Fruit fly (Drosophila melanogaster) whole organism, prepupa: ENCODE measurements around the gene pie.

ENCODE experiments used
- Blimp-1 ChIP-seq: fragments of 200-800 bp; sonication (Bioruptor generic); optimal IDR thresholded peaks from 3 replicates; lab custom pipeline; 2017; ENCODE audit warnings: missing biosample characterization, missing genetic modification characterization, mild to moderate bottlenecking, moderate library complexity, missing genetic modification reagents
- CG10631 ChIP-seq: fragments of 200-800 bp; sonication (Bioruptor generic); optimal IDR thresholded peaks from 2 replicates; lab custom pipeline; 2016; ENCODE audit warnings: missing biosample characterization, missing genetic modification characterization
- CG11294 ChIP-seq: fragments of 200-800 bp; sonication (Bioruptor generic); IDR thresholded peaks from 2 replicates; pipeline ENCODE4 v1.3.6; 2022; ENCODE audit warnings: missing biosample characterization, missing genetic modification characterization
- CG11762 ChIP-seq: fragments of 200-800 bp; sonication (Bioruptor generic); optimal IDR thresholded peaks from 3 replicates; lab custom pipeline; 2016; ENCODE audit warnings: missing biosample characterization, missing genetic modification characterization; ENCODE audit not compliant: insufficient read depth
- CG11902 ChIP-seq: fragments of 200-800 bp; sonication (Bioruptor generic); optimal IDR thresholded peaks from 3 replicates; lab custom pipeline; 2016; ENCODE audit warnings: missing biosample characterization, missing genetic modification characterization
- CG1621 ChIP-seq: fragments of 200-800 bp; sonication (Bioruptor generic); optimal IDR thresholded peaks from 3 replicates; lab custom pipeline; 2018; ENCODE audit warnings: missing biosample characterization, mild to moderate bottlenecking, missing genetic modification characterization
- CG16779 ChIP-seq: fragments of 200-800 bp; sonication (Bioruptor generic); optimal IDR thresholded peaks from 3 replicates; lab custom pipeline; 2017; ENCODE audit warnings: missing biosample characterization, mild to moderate bottlenecking, missing genetic modification characterization
- CG3032 ChIP-seq: fragments of 200-800 bp; optimal IDR thresholded peaks from 2 replicates; lab custom pipeline; 2019; ENCODE audit warnings: missing biosample characterization, mild to moderate bottlenecking, missing genetic modification characterization, moderate library complexity
- CG31627 ChIP-seq: fragments of 200-800 bp; sonication (Bioruptor generic); optimal IDR thresholded peaks from 3 replicates; lab custom pipeline; 2016; ENCODE audit warnings: missing biosample characterization, missing genetic modification characterization
- CG34406 ChIP-seq: fragments of 200-800 bp; sonication (Bioruptor generic); optimal IDR thresholded peaks from 3 replicates; lab custom pipeline; 2016; ENCODE audit warnings: missing biosample characterization, missing genetic modification characterization
- CG4318 ChIP-seq: fragments of 200-800 bp; sonication (Bioruptor generic); optimal IDR thresholded peaks from 3 replicates; lab custom pipeline; 2017; ENCODE audit warnings: missing biosample characterization, mild to moderate bottlenecking, missing genetic modification characterization
- CG6163 ChIP-seq: fragments of 200-800 bp; sonication (Bioruptor generic); IDR thresholded peaks from 3 replicates; pipeline ENCODE4 v1.3.6; 2022; ENCODE audit warnings: missing biosample characterization, missing genetic modification characterization
- CG6276 ChIP-seq: fragments of 200-800 bp; sonication (Bioruptor generic); optimal IDR thresholded peaks from 2 replicates; lab custom pipeline; 2017; ENCODE audit warnings: missing biosample characterization, mild to moderate bottlenecking, missing genetic modification characterization
- CG6792 ChIP-seq: fragments of 200-800 bp; sonication (Bioruptor generic); optimal IDR thresholded peaks from 3 replicates; lab custom pipeline; 2016; ENCODE audit warnings: missing biosample characterization, missing genetic modification characterization
- CG6808 ChIP-seq: fragments of 200-800 bp; sonication (Bioruptor generic); optimal IDR thresholded peaks from 3 replicates; lab custom pipeline; 2017; ENCODE audit warnings: missing biosample characterization, missing genetic modification characterization, mild to moderate bottlenecking, moderate library complexity, missing genetic modification reagents
- CG6854 ChIP-seq: fragments of 200-800 bp; sonication (Bioruptor generic); optimal IDR thresholded peaks from 2 replicates; lab custom pipeline; 2017; ENCODE audit warnings: missing biosample characterization, mild to moderate bottlenecking, missing genetic modification characterization
- CG8119 ChIP-seq: fragments of 200-800 bp; sonication (Bioruptor generic); IDR thresholded peaks from 3 replicates; pipeline ENCODE4 v1.3.6; 2022; ENCODE audit warnings: missing biosample characterization, missing genetic modification characterization
- CG8319 ChIP-seq: fragments of 200-800 bp; sonication (Bioruptor generic); optimal IDR thresholded peaks from 3 replicates; lab custom pipeline; 2016; ENCODE audit warnings: missing biosample characterization, missing genetic modification characterization
- CG8632 ChIP-seq: fragments of 200-800 bp; sonication (Bioruptor generic); optimal IDR thresholded peaks from 3 replicates; lab custom pipeline; 2016; ENCODE audit warnings: missing biosample characterization, missing genetic modification characterization
- CG9139 ChIP-seq: fragments of 200-800 bp; sonication (Bioruptor generic); optimal IDR thresholded peaks from 3 replicates; lab custom pipeline; 2017; ENCODE audit warnings: missing biosample characterization, mild to moderate bottlenecking, missing genetic modification characterization
- Eip75B ChIP-seq: fragments of 200-800 bp; sonication (Bioruptor generic); optimal IDR thresholded peaks from 3 replicates; lab custom pipeline; 2016; ENCODE audit warnings: missing biosample characterization, missing genetic modification characterization
- Eip78C ChIP-seq: fragments of 200-800 bp; sonication (Bioruptor generic); peaks from one replicate; lab custom pipeline; 2016; ENCODE audit warnings: missing biosample characterization, missing genetic modification characterization
- Eip93F ChIP-seq: fragments of 200-800 bp; sonication (Bioruptor generic); optimal IDR thresholded peaks from 2 replicates; lab custom pipeline; 2016; ENCODE audit warnings: missing biosample characterization, mild to moderate bottlenecking, missing genetic modification characterization
- Gug ChIP-seq: fragments of 200-800 bp; sonication (Bioruptor generic); IDR thresholded peaks from 2 replicates; pipeline ENCODE4 v1.3.6; 2022; ENCODE audit warnings: missing biosample characterization, missing genetic modification characterization
- Hr38 ChIP-seq: sonication (Bioruptor generic); optimal IDR thresholded peaks from 2 replicates; lab custom pipeline; 2016; ENCODE audit warnings: missing biosample characterization, missing genetic modification characterization
- Hr39 ChIP-seq: fragments of 200-800 bp; sonication (Bioruptor generic); optimal IDR thresholded peaks from 2 replicates; lab custom pipeline; 2016; ENCODE audit warnings: missing biosample characterization, missing genetic modification characterization
- Hr4 ChIP-seq: fragments of 200-800 bp; sonication (Bioruptor generic); optimal IDR thresholded peaks from 3 replicates; lab custom pipeline; 2016; ENCODE audit warnings: missing biosample characterization, missing genetic modification characterization
- Lpt ChIP-seq: fragments of 200-800 bp; sonication (Bioruptor generic); optimal IDR thresholded peaks from 3 replicates; lab custom pipeline; 2016; ENCODE audit warnings: missing biosample characterization, missing genetic modification characterization
- Met ChIP-seq: fragments of 200-800 bp; sonication (Bioruptor generic); optimal IDR thresholded peaks from 3 replicates; lab custom pipeline; 2016; ENCODE audit warnings: missing biosample characterization, missing genetic modification characterization
- OdsH ChIP-seq: fragments of 200-800 bp; sonication (Bioruptor generic); optimal IDR thresholded peaks from 3 replicates; lab custom pipeline; 2016; ENCODE audit warnings: missing biosample characterization, missing genetic modification characterization
- Smox ChIP-seq: fragments of 200-800 bp; sonication (Bioruptor generic); optimal IDR thresholded peaks from 3 replicates; lab custom pipeline; 2016; ENCODE audit warnings: missing biosample characterization, missing genetic modification characterization
- Sox102F ChIP-seq: fragments of 200-800 bp; sonication (Bioruptor generic); optimal IDR thresholded peaks from 2 replicates; lab custom pipeline; 2016; ENCODE audit warnings: missing biosample characterization, mild to moderate bottlenecking, missing genetic modification characterization
- Sox15 ChIP-seq: fragments of 200-800 bp; sonication (Bioruptor generic); optimal IDR thresholded peaks from 3 replicates; lab custom pipeline; 2016; ENCODE audit warnings: missing biosample characterization, missing genetic modification characterization
- achi ChIP-seq: fragments of 200-800 bp; sonication (Bioruptor generic); optimal IDR thresholded peaks from 3 replicates; lab custom pipeline; 2016; ENCODE audit warnings: missing biosample characterization, missing genetic modification characterization
- acj6 ChIP-seq: fragments of 200-800 bp; sonication (Bioruptor generic); optimal IDR thresholded peaks from 3 replicates; lab custom pipeline; 2016; ENCODE audit warnings: missing biosample characterization, missing genetic modification characterization
- dac ChIP-seq: fragments of 200-800 bp; sonication (Bioruptor generic); optimal IDR thresholded peaks from 2 replicates; lab custom pipeline; 2017; ENCODE audit warnings: missing biosample characterization, mild to moderate bottlenecking, missing genetic modification characterization
- fd59A ChIP-seq: fragments of 200-800 bp; sonication (Bioruptor generic); optimal IDR thresholded peaks from 2 replicates; lab custom pipeline; 2017; ENCODE audit warnings: missing biosample characterization, mild to moderate bottlenecking, missing genetic modification characterization, missing genetic modification reagents
- fkh ChIP-seq: fragments of 200-800 bp; sonication (Bioruptor generic); optimal IDR thresholded peaks from 3 replicates; lab custom pipeline; 2017; ENCODE audit warnings: missing biosample characterization, mild to moderate bottlenecking, missing genetic modification characterization, moderate library complexity
- lz ChIP-seq: fragments of 200-800 bp; sonication (Bioruptor generic); optimal IDR thresholded peaks from 3 replicates; lab custom pipeline; 2016; ENCODE audit warnings: missing biosample characterization, missing genetic modification characterization
- net ChIP-seq: fragments of 200-800 bp; sonication (Bioruptor generic); optimal IDR thresholded peaks from 3 replicates; lab custom pipeline; 2016; ENCODE audit warnings: missing biosample characterization, missing genetic modification characterization
- salr ChIP-seq, 2 experiments: fragments of 200-800 bp; sonication (Bioruptor generic); optimal IDR thresholded peaks; 3 replicates each; lab custom pipeline; 2016 to 2018; ENCODE audit warnings: missing biosample characterization in 2 of 2, missing genetic modification characterization in 2 of 2, mild to moderate bottlenecking in 1 of 2
- spab ChIP-seq: fragments of 200-800 bp; sonication (Bioruptor generic); optimal IDR thresholded peaks from 2 replicates; lab custom pipeline; 2017; ENCODE audit warnings: missing biosample characterization, mild to moderate bottlenecking, missing genetic modification characterization, missing genetic modification reagents
- ss ChIP-seq, 2 experiments: fragments of 200-800 bp; sonication (Bioruptor generic); optimal IDR thresholded peaks; 2 replicates in 1 of 2; 3 replicates in 1 of 2; lab custom pipeline; 2017 to 2018; ENCODE audit warnings: mild to moderate bottlenecking in 2 of 2, missing biosample characterization in 2 of 2, missing genetic modification characterization in 2 of 2, moderate library complexity in 1 of 2
- svp ChIP-seq: fragments of 200-800 bp; sonication (Bioruptor generic); peaks from one replicate; lab custom pipeline; 2016; ENCODE audit warnings: missing biosample characterization, missing genetic modification characterization
- topi ChIP-seq: fragments of 200-800 bp; sonication (Bioruptor generic); optimal IDR thresholded peaks from 3 replicates; lab custom pipeline; 2016; ENCODE audit warnings: missing biosample characterization, missing genetic modification characterization

Gene pie

DNA sequence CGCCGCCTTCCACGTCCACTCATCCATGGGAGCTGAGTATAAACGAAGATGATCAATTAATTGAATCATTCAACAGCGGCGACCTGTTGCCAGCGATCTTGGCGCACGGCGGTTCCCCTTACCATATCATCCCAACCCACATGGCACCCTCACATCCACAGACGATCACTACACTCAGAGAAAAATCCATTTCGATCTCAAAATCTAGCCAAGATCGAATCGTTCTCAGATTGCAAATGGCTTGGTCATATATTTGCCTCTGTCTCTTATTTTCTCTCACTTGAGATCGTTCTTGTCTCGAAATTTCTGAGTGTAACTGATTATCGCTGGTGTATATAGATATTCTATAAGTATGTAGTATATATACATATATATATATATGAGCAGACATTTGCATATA, 45.8 kb upstream of the pie start (continued):
- TF ChIP-seq ss (GFP tag; optimal IDR thresholded peaks at IDR 0.05; lab: Kevin White, UChicago) (no peak), lz (peak; percentile 7), CG34406 (peak; percentile 46), CG16779 (tag; lab: Kevin White, UChicago) (no peak), CG11902 (GFP tag; lab: Kevin White, UChicago) (peak; percentile 34), Hr39 (GFP tag; lab: Kevin White, UChicago) (peak; percentile 4), CG3032 (tag; lab: Kevin White, UChicago) (peak; percentile 60), net (peak; percentile 44), CG31627 (GFP tag; lab: Kevin White, UChicago) (peak; percentile 14), Hr38 (GFP tag; lab: Kevin White, UChicago) (no peak), CG6854 (no peak), CG6163 (GFP tag; lab: Robert Waterston, UW) (peak; percentile 80), Eip93F (GFP tag; lab: Kevin White, UChicago) (no peak), CG8632 (peak; percentile 30), Sox15 (GFP tag; lab: Kevin White, UChicago) (peak; percentile 25), CG4318 (GFP tag; lab: Kevin White, UChicago) (peak; percentile 19), spab (GFP tag; lab: Kevin White, UChicago) (peak; percentile 55), CG11294 (GFP tag; lab: Robert Waterston, UW) (0 out of 2 replicates have a peak, but pooled peaks have one; percentile 13), Sox102F (GFP tag; lab: Kevin White, UChicago) (peak; percentile 42), CG11762 (peak; percentile 30), CG6792 (GFP tag; lab: Kevin White, UChicago) (peak; percentile 52), Smox (GFP tag; lab: Kevin White, UChicago) (peak; percentile 40), CG1621 (tag; lab: Kevin White, UChicago) (no peak), Gug (GFP tag; lab: Robert Waterston, UW) (no peak), acj6 (GFP tag; lab: Kevin White, UChicago) (peak; percentile 52), CG6808 (peak; percentile 48), Eip75B (peak; percentile 5), CG8119 (GFP tag; lab: Robert Waterston, UW) (no peak), Blimp-1 (GFP tag; lab: Kevin White, UChicago) (no peak), CG10631 (GFP tag; lab: Kevin White, UChicago) (peak; percentile 46), fd59A (peak; percentile 27), salr (GFP tag; optimal IDR thresholded peaks at IDR 0.05; lab: Kevin White, UChicago) (peak in 1 of 2 experiments; percentile 30), fkh (GFP tag; lab: Kevin White, UChicago) (no peak), Lpt (GFP tag; lab: Kevin White, UChicago) (peak; percentile 13), CG9139 (GFP tag; lab: Kevin White, UChicago) (no peak), achi (GFP tag; lab: Kevin White, UChicago) (peak; percentile 54)

DNA sequence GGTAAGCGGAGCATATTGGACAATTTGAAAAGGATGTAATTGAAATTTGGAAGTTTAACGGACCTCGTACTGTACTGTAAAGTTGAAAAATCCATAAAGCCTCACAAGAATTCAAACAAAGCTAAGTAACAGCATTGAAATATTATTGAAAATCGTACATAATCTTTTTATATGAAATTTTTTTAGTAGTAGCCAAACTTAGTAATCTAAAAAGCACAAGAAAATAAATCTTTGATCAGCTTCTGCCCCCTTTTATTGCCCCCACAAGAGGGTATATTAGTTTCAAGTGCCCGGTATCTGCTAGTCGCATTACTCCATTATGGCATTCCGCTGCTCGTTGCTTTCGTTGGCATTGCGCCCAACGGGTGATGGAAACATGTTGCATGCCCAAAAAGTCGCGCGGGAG, 44.3 kb upstream of the pie start:
- TF ChIP-seq dac (GFP tag; lab: Kevin White, UChicago) (no peak), CG11294 (GFP tag; lab: Robert Waterston, UW) (no peak), Eip78C (GFP tag; lab: Kevin White, UChicago) (peak; percentile 79), CG34406 (no peak), achi (GFP tag; lab: Kevin White, UChicago) (peak; percentile 18), CG16779 (tag; lab: Kevin White, UChicago) (no peak), CG6276 (peak; percentile 29), acj6 (GFP tag; lab: Kevin White, UChicago) (peak; percentile 12), OdsH (peak; percentile 17), svp (no peak), CG3032 (tag; lab: Kevin White, UChicago) (no peak), CG6792 (GFP tag; lab: Kevin White, UChicago) (no peak), salr (GFP tag; optimal IDR thresholded peaks at IDR 0.05; lab: Kevin White, UChicago) (peak in 1 of 2 experiments; percentile 62), Hr4 (GFP tag; lab: Kevin White, UChicago) (peak; percentile 47), spab (GFP tag; lab: Kevin White, UChicago) (no peak), CG8319 (GFP tag; lab: Kevin White, UChicago) (no peak), Eip93F (GFP tag; lab: Kevin White, UChicago) (no peak), topi (no peak), Met (no peak)
